Fruit fly (Drosophila melanogaster): ENCODE results near the gene GatC.

The GatC gene

dm6 chr2L:13835002-13835910 is 2.4 kb upstream of the GatC start, which contains the start of the genes mRpS23 and CenG1A (continued):
- TF ChIP-seq ATbp (GFP tag; optimal IDR thresholded peaks at IDR 0.05) (peak; percentile 100), Rx (GFP tag; IDR thresholded peaks at IDR 0.05) (peak; percentile 100), Mad (GFP tag; optimal IDR thresholded peaks at IDR 0.05) (peak; percentile 100), CG15514 (GFP tag; optimal IDR thresholded peaks at IDR 0.05) (peak; percentile 96), pita (GFP tag; optimal IDR thresholded peaks at IDR 0.05) (no peak), btn (GFP tag; optimal IDR thresholded peaks at IDR 0.05) (peak; percentile 99), CG12236 (GFP tag; optimal IDR thresholded peaks at IDR 0.05) (peak; percentile 99), dimm (GFP tag; IDR thresholded peaks at IDR 0.05) (peak; percentile 99), Sox100B (GFP tag; optimal IDR thresholded peaks at IDR 0.05) (peak; percentile 99), pnt (GFP tag; optimal IDR thresholded peaks at IDR 0.05) (peak; percentile 100), fd96Cb (tag; optimal IDR thresholded peaks at IDR 0.05) (peak; percentile 100), CG18476 (GFP tag; optimal IDR thresholded peaks at IDR 0.05) (peak; percentile 99), da (GFP tag; optimal IDR thresholded peaks at IDR 0.05) (peak; percentile 99)

- TF ChIP-seq Ssrp (tag; optimal IDR thresholded peaks at IDR 0.05) (no peak), CG11247 (GFP tag; IDR thresholded peaks at IDR 0.05) (no peak), CG18764 (GFP tag; optimal IDR thresholded peaks at IDR 0.05) (no peak), nom (GFP tag; optimal IDR thresholded peaks at IDR 0.05) (no peak), Mes4 (GFP tag; optimal IDR thresholded peaks at IDR 0.05) (no peak), insv (GFP tag; optimal IDR thresholded peaks at IDR 0.05) (peak in 1 of 2 experiments; percentile 4), CG15514 (GFP tag; optimal IDR thresholded peaks at IDR 0.05) (peak; percentile 51), Tbp (GFP tag; optimal IDR thresholded peaks at IDR 0.05) (no peak), NC2β (GFP tag; optimal IDR thresholded peaks at IDR 0.05) (no peak), CG16813 (GFP tag; IDR thresholded peaks at IDR 0.05; ENCODE audit: partially characterized antibody) (peak; percentile 88), CG4820 (GFP tag; optimal IDR thresholded peaks at IDR 0.05) (no peak), Rfx (GFP tag; IDR thresholded peaks at IDR 0.05) (no peak), CG13296 (GFP tag; optimal IDR thresholded peaks at IDR 0.05) (no peak), slp2 (GFP tag; optimal IDR thresholded peaks at IDR 0.05) (no peak), tna (GFP tag; IDR thresholded peaks at IDR 0.05; ENCODE audit: partially characterized antibody) (peak; percentile 70), CTCF (GFP tag; optimal IDR thresholded peaks at IDR 0.05) (no peak), CG11696 (GFP tag; IDR thresholded peaks at IDR 0.05) (no peak), CG11695 (GFP tag; IDR thresholded peaks at IDR 0.05) (no peak), CG1233 (GFP tag; optimal IDR thresholded peaks at IDR 0.05) (no peak), CG30020 (tag; optimal IDR thresholded peaks at IDR 0.05) (peak; percentile 39), sr (GFP tag; IDR thresholded peaks at IDR 0.05) (no peak), CG13624 (GFP tag; optimal IDR thresholded peaks at IDR 0.05) (no peak), Sry-δ (GFP tag; optimal IDR thresholded peaks at IDR 0.05) (peak; percentile 96), CG33213 (GFP tag; optimal IDR thresholded peaks at IDR 0.05) (no peak), tll (GFP tag; optimal IDR thresholded peaks at IDR 0.05) (no peak), nau (GFP tag; optimal IDR thresholded peaks at IDR 0.05) (no peak), CG31224 (GFP tag; IDR thresholded peaks at IDR 0.05) (no peak), CG1832 (GFP tag; optimal IDR thresholded peaks at IDR 0.05) (no peak), Asciz (GFP tag; optimal IDR thresholded peaks at IDR 0.05) (no peak), CG8388 (GFP tag; optimal IDR thresholded peaks at IDR 0.05) (no peak), wdn (GFP tag; IDR thresholded peaks at IDR 0.05) (no peak), Xrp1 (GFP tag; IDR thresholded peaks at IDR 0.05) (no peak), Dfd (GFP tag; optimal IDR thresholded peaks at IDR 0.05) (no peak), CG13287 (GFP tag; IDR thresholded peaks at IDR 0.05; ENCODE audit: partially characterized antibody) (peak; percentile 93), Oaz (GFP tag; IDR thresholded peaks at IDR 0.05) (no peak), CG12236 (GFP tag; optimal IDR thresholded peaks at IDR 0.05) (no peak), chinmo (GFP tag; IDR thresholded peaks at IDR 0.05; ENCODE audit: partially characterized antibody) (0 out of 4 replicates have a peak, but pooled peaks have one; percentile 65)
These were observed 3.4 kb downstream of the GatC start, which contains the start of the genes Arpc1 and Orc5 for dm6 chr2L:13829540-13829939. Gene Arpc1, minus strand, starts transcription at chr2L:13829741. Gene Orc5, plus strand, starts transcription at chr2L:13829837.
